Fruit fly (Drosophila melanogaster): ENCODE results near the gene pon.

Gene pon

DNA sequence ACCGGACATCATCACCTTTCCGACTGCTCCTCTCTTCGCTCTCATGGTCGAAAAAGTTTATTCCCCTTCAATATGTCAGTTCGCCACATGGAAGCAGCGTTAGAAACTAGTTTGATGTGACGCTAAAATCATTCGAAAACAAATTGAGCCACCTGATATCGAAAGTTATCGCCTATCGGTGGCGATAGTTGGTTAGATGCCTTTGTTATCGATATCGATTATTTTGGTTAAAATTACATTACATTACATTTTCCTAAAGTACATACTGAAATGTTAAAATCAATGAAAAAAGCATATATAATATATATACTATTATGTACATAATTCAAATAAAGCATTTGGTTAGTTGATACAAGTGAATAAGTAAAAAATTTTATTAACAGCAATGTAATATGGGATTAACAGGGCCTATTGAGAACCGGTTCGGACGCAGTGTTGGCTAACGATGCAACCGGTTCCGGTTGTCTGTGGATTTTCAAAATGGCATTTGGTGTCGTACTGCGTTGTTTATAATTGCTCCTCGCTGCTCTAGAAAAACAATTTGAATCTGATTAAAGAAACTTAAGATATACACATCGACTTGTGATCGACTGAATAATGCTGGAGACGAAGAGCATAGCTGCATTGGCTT lies at the start of gene pon, which contains the start of gene Alms1a:
pon (plus strand) TSS at position 463 of the 631 bp plus-strand sequence.
Alms1a (minus strand) TSS at position 149 of the 631 bp plus-strand sequence.
- TF ChIP-seq h (optimal IDR thresholded peaks at IDR 0.05) (no peak), ttk (optimal IDR thresholded peaks at IDR 0.05) (no peak), Myc (optimal IDR thresholded peaks at IDR 0.05) (no peak), insv (optimal IDR thresholded peaks at IDR 0.05) (no peak), Sin3A (optimal IDR thresholded peaks at IDR 0.05) (no peak), psq (optimal IDR thresholded peaks at IDR 0.05) (no peak)

DNA sequence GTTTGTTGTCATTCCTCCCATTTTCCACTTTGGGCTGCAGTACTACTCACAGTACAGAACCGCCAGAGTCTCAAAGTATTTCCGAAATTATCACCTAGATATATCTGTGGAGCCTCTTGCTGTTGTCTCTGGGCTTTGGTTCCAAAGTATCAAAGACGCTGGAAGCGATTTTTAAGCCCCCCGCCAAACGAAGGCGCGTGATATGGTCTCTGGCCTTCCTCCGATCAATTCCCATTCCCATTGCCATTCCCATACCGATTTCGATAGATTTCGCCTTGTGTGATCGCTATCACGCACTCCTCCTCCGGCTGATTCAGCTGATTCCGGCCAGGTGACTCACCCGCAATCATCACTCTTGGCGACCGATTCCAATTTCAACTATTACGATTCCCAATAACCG lies 48.5 kb upstream of the pon start:
- TF ChIP-seq psq (optimal IDR thresholded peaks at IDR 0.05), result no peak

DNA sequence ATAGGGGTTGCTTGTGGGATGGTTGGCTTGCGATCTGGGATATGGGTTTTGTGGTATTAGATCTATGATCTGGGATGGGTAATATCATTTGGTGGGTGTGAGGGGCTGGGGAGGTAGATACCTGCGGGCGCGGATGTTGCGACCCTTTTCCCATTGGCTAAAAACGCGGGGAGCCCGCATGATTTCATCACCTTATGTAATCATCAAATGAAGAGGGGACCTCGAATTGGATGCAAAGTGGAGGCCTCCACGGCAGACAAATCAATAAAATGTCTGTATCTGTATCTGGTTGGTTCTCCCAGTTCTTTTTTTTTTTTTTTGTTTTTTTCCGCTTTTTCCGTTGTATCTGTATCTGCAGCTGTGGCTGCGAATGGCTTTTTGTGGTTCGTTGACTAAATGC lies 47.1 kb upstream of the pon start:
- TF ChIP-seq Myc (optimal IDR thresholded peaks at IDR 0.05) (no peak), ttk (optimal IDR thresholded peaks at IDR 0.05) (no peak), h (optimal IDR thresholded peaks at IDR 0.05) (no peak), psq (optimal IDR thresholded peaks at IDR 0.05) (no peak), insv (optimal IDR thresholded peaks at IDR 0.05) (no peak), Sin3A (optimal IDR thresholded peaks at IDR 0.05) (no peak)

DNA sequence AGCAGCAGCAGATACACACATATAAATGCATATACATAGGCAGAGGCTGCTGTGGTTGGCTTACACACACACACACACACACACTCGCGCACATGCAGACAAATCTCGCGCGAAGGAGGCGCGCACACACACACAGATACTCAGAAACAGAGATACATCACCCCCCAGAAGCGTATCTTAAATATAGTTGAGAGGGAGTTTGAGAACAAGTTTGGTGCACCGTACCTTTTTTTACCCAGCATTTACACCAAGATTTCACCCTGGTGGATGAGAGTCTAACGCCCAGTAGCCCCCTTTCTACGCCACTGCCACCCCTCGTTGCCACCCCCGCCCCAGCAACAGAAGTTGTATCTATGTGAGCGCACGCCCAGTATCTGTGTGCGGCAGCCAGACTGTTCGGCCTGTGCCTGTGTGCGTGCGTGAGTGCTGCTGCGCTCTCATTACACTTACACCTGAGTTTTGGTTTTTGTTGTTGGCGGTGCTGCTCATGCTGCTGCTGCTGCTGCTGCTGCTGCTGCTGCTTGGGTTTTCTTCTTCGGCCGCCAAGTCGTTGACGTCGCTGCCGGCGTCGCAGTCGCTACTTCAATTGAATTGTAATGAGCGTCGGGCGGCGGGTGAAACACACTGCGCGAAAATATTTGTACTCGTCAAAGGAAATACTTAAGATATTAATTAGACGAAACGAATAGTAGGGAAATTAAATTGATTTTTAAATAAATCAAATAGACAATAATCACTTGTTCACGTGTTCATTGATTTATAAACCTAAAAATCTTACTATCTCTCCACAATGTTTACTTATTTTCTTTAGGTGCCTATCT lies 46.0 kb upstream of the pon start:
- TF ChIP-seq Sin3A (optimal IDR thresholded peaks at IDR 0.05) (no peak), h (optimal IDR thresholded peaks at IDR 0.05) (no peak), insv (optimal IDR thresholded peaks at IDR 0.05) (no peak), psq (optimal IDR thresholded peaks at IDR 0.05) (no peak)

DNA sequence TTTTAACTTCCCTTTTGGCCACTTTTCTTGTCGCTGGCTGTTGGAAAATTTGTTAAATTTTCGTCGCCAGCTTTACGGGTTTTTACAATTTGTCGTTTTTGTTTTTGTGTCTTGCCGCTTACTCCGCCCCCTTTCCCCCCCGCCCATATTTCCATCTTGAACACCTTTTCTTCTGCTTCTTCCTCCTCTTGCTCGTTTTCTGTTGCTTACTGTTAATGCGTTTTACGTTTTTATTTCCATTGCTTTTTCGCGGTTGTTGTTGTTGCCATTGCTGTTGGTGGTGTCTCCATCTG lies 45.4 kb upstream of the pon start:
- TF ChIP-seq h (optimal IDR thresholded peaks at IDR 0.05) (no peak), Sin3A (optimal IDR thresholded peaks at IDR 0.05) (no peak), psq (optimal IDR thresholded peaks at IDR 0.05) (no peak), ttk (optimal IDR thresholded peaks at IDR 0.05) (no peak), insv (optimal IDR thresholded peaks at IDR 0.05) (no peak), Myc (optimal IDR thresholded peaks at IDR 0.05) (no peak)

DNA sequence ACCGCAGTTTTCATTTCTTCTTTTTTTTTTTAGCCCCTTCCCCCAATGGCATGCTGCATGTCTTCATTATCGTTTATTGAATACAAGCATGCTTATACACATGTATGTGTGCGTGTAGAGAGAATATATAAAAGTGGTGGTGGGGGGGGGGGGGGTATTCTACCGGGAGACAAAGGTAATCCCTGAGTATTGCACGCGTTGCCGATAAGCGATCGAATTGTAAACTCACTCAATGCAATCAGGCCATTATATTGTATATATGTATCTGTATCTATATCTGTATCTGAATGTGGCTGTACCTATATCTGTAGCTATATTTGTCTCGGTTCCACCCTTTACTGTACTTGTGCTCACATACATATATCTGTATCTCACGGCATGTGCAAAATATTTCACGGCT lies 43.9 kb upstream of the pon start:
- TF ChIP-seq psq (optimal IDR thresholded peaks at IDR 0.05) (no peak), insv (optimal IDR thresholded peaks at IDR 0.05) (no peak), Myc (optimal IDR thresholded peaks at IDR 0.05) (no peak)

DNA sequence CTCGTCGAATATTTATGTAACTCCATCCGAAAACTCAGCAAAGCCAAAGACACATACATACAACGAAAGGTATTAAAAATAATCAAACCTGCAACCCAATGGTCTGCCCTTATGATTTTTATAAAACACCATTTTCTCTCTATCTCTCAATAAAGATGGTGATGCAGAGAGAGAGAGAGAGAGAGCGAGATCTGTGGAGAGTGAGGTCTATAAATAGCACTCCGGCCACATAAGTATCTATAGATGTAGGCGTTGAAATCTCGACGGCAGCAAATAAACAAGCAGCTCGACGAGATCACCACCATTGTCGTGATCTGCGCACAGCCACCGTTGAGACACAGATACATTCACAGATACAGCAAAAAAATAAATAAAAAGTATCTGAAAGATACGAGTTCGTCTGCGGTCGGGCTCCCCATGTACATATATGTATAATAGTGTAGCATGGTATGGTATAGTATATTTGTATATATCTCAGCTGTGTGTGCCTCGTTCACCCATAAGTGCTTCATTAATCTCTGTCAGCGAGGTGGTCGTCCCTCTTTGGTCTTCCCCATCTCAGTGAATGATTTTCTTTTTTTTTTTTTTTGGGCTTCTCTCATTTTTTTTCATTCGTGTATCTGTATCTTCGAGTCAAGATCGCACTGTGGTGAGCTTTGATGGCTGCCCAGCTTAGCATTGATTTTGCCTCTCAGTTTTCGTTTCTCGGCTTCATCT lies 39.5 kb upstream of the pon start:
- TF ChIP-seq psq (optimal IDR thresholded peaks at IDR 0.05), result no peak
- TF ChIP-seq Myc (optimal IDR thresholded peaks at IDR 0.05), result no peak
- TF ChIP-seq ttk (optimal IDR thresholded peaks at IDR 0.05), result no peak
- no peak for TF ChIP-seq insv (optimal IDR thresholded peaks at IDR 0.05)
- no peak for TF ChIP-seq Sin3A (optimal IDR thresholded peaks at IDR 0.05)
- TF ChIP-seq h (optimal IDR thresholded peaks at IDR 0.05), result no peak

DNA sequence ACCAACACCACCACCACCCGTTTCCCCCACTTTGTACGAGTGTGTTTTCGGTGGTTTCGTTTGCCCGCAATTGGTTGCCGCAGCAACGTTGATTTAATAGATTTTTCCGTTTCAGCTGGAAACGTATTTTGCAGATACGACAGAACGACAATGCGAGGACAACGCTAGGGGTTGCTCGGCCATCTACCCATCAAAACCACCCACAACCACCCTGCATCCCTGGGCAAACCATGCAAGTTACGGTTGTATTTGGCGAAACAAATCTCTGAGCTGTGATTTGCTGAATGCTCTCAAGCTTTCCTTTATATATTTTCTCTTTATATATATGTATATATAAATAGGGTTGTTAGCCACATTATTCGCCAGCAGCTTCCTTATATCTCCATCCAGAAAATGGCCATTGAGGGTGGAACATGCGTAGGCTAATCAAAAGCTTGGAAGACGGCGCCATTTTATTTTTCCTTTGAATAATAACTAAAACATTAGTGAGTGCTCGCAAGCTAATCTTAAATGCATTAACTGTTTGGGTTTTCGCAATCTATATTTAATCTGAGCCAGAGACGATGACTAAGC lies 36.1 kb upstream of the pon start:
- no peak for TF ChIP-seq Sin3A (optimal IDR thresholded peaks at IDR 0.05)
- TF ChIP-seq ttk (optimal IDR thresholded peaks at IDR 0.05), result no peak
- no peak for TF ChIP-seq psq (optimal IDR thresholded peaks at IDR 0.05)
- no peak for TF ChIP-seq insv (optimal IDR thresholded peaks at IDR 0.05)
- TF ChIP-seq Myc (optimal IDR thresholded peaks at IDR 0.05), result no peak
- TF ChIP-seq h (optimal IDR thresholded peaks at IDR 0.05), result no peak

DNA sequence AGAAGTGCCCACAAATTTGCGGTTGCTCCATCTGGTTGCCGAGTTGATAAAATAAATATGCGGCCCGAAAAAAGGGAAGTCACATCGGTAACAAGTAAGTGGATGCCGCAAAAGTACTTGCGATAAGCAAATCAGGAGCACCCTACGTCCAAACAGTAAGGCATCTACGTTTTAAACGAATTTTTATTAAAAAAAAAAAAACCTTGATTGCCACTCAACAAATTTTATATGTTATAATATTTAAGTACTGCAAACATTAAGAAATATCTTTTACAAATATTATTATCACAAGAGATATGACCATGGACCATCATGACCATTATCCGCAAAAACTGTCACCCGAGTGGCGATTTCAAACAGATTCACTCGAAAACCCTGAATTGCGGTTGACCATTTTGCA lies 32.0 kb upstream of the pon start:
- TF ChIP-seq Sin3A (optimal IDR thresholded peaks at IDR 0.05) (no peak), psq (optimal IDR thresholded peaks at IDR 0.05) (no peak), ttk (optimal IDR thresholded peaks at IDR 0.05) (no peak), insv (optimal IDR thresholded peaks at IDR 0.05) (no peak), h (optimal IDR thresholded peaks at IDR 0.05) (no peak), Myc (optimal IDR thresholded peaks at IDR 0.05) (no peak)

DNA sequence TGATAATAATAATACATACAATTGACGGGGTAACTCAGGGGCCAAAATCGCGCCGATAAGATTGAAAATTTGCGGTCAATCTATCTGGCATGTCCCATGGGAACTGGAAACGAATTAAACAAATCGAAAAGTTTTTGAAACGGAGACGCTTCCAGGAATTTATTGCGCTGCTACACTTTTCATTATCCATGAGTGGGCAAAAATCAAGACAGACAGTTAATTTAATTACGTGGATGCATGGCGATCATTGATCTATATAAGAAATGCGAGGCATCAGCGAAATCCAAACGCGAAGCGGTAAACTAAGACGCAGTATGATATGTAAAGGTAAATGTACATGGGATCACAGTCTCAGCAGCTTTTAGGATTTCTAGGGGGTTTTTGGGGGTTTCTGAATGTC lies 31.6 kb upstream of the pon start:
- TF ChIP-seq Myc (optimal IDR thresholded peaks at IDR 0.05) (no peak), insv (optimal IDR thresholded peaks at IDR 0.05) (no peak), psq (optimal IDR thresholded peaks at IDR 0.05) (no peak), ttk (optimal IDR thresholded peaks at IDR 0.05) (no peak), Sin3A (optimal IDR thresholded peaks at IDR 0.05) (no peak), h (optimal IDR thresholded peaks at IDR 0.05) (no peak)

DNA sequence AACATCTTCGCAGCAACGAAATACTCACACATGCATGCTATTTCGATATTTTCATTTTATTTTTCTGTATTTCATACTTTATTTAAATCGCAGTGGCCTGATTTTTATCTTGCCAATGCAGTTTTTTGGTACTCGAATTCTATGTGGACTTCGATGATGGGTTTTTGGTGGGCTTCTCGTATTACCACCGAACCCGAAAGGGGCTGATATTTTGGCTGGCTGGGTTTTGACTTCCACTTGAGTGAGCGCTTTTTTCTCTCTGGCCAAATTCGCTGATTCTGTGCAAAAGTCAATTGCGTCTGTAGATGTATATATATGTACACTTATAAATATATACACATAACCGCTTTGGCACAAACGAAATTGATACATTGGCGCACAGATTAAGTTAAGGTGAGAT lies 30.8 kb upstream of the pon start:
- no peak for TF ChIP-seq ttk (optimal IDR thresholded peaks at IDR 0.05)
- no peak for TF ChIP-seq insv (optimal IDR thresholded peaks at IDR 0.05)
- no peak for TF ChIP-seq h (optimal IDR thresholded peaks at IDR 0.05)
- no peak for TF ChIP-seq psq (optimal IDR thresholded peaks at IDR 0.05)
- no peak for TF ChIP-seq Sin3A (optimal IDR thresholded peaks at IDR 0.05)
- no peak for TF ChIP-seq Myc (optimal IDR thresholded peaks at IDR 0.05)

DNA sequence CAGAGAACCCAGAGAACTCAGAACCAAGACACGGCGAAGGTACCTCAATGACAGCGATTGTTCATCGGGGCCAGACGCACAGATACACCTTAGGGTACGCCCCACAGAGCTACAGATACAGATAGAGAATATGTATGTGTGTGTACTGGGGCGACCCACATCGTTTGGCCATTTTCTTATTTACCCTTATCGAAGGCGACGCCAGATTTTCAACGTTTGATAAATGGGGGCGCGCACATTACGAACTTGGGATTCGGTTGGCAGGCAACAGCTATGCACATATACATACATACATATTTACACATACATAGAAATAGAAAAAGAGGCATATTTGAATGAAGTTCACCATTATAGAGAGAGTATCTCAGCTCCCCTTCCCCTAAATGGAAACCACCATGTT lies 29.7 kb upstream of the pon start:
- TF ChIP-seq insv (optimal IDR thresholded peaks at IDR 0.05) (no peak), ttk (optimal IDR thresholded peaks at IDR 0.05) (no peak), h (optimal IDR thresholded peaks at IDR 0.05) (no peak), Myc (optimal IDR thresholded peaks at IDR 0.05) (no peak), psq (optimal IDR thresholded peaks at IDR 0.05) (no peak), Sin3A (optimal IDR thresholded peaks at IDR 0.05) (no peak)
